Fruit fly (Drosophila melanogaster) whole organism, wandering third instar larva: ENCODE results near the gene RpS28a.
A peak's percentile ranks its signal among the peaks of the same experiment; 100 is the strongest.

ENCODE experiments used
- Abd-B ChIP-seq: fragments of >200 bp; optimal IDR thresholded peaks from 2 replicates; lab custom pipeline; 2017; ENCODE audit warnings: missing biosample characterization, missing genetic modification characterization
- CG32264 ChIP-seq: fragments of 200-800 bp; sonication (Bioruptor generic); optimal IDR thresholded peaks from 2 replicates; lab custom pipeline; 2016; ENCODE audit warnings: missing biosample characterization, missing genetic modification characterization
- CG9705 ChIP-seq: fragments of 200-800 bp; sonication (Bioruptor generic); optimal IDR thresholded peaks from 2 replicates; lab custom pipeline; 2018; ENCODE audit warnings: missing biosample characterization, mild to moderate bottlenecking, missing genetic modification characterization
- CrebA ChIP-seq: fragments of 200-800 bp; sonication (Bioruptor generic); optimal IDR thresholded peaks from 2 replicates; lab custom pipeline; 2016; ENCODE audit warnings: missing biosample characterization, mild to moderate bottlenecking, missing genetic modification characterization, borderline replicate concordance
- Dfd ChIP-seq: fragments of >200 bp; optimal IDR thresholded peaks from 2 replicates; lab custom pipeline; 2017; ENCODE audit warnings: missing biosample characterization, missing genetic modification characterization
- Dif ChIP-seq: fragments of 200-275, 200-300 bp; sonication (Bioruptor generic); optimal IDR thresholded peaks from 2 replicates; lab custom pipeline; 2018; ENCODE audit warnings: missing biosample characterization, missing genetic modification characterization; ENCODE audit not compliant: partially characterized antibody
- GATAd ChIP-seq: sonication (Bioruptor generic); optimal IDR thresholded peaks from 2 replicates; lab custom pipeline; 2016; ENCODE audit warnings: missing biosample characterization, missing genetic modification characterization
- HLH106 ChIP-seq: fragments of 200-800 bp; optimal IDR thresholded peaks from 3 replicates; lab custom pipeline; 2019; ENCODE audit warnings: missing biosample characterization, mild to moderate bottlenecking, missing genetic modification characterization, moderate library complexity
- Hnf4 ChIP-seq: fragments of 200-800 bp; sonication (Bioruptor generic); optimal IDR thresholded peaks from 2 replicates; lab custom pipeline; 2016; ENCODE audit warnings: missing biosample characterization, mild to moderate bottlenecking, missing genetic modification characterization
- Hr78 ChIP-seq: fragments of >200 bp; optimal IDR thresholded peaks from 2 replicates; lab custom pipeline; 2017; ENCODE audit warnings: missing biosample characterization, missing genetic modification characterization
- Hr83 ChIP-seq: fragments of 200-300 bp; sonication (Bioruptor generic); optimal IDR thresholded peaks from 2 replicates; lab custom pipeline; 2016; ENCODE audit warnings: missing biosample characterization, mild to moderate bottlenecking, missing genetic modification characterization, moderate library complexity; ENCODE audit not compliant: poor library complexity, severe bottlenecking
- Jra ChIP-seq: sonication (Bioruptor generic); optimal IDR thresholded peaks from 2 replicates; lab custom pipeline; 2016; ENCODE audit warnings: missing biosample characterization, missing genetic modification characterization
- Mio ChIP-seq: sonication (Bioruptor generic); optimal IDR thresholded peaks from 2 replicates; lab custom pipeline; 2016; ENCODE audit warnings: missing biosample characterization, missing genetic modification characterization
- Myc ChIP-seq: fragments of >200 bp; optimal IDR thresholded peaks from 2 replicates; lab custom pipeline; 2017
- N ChIP-seq: fragments of >200 bp; optimal IDR thresholded peaks from 2 replicates; lab custom pipeline; 2018; ENCODE audit warnings: missing biosample characterization, missing external identifiers, missing genetic modification characterization
- OdsH ChIP-seq: fragments of 200-800 bp; sonication (Bioruptor generic); optimal IDR thresholded peaks from 2 replicates; lab custom pipeline; 2016; ENCODE audit warnings: missing biosample characterization, mild to moderate bottlenecking, missing genetic modification characterization
- Rel ChIP-seq, 2 experiments: fragments of 200-800 bp; sonication (Bioruptor generic) in 1 of 2; optimal IDR thresholded peaks; 2 replicates in 1 of 2; 3 replicates in 1 of 2; lab custom pipeline; 2016 to 2019; ENCODE audit warnings: mild to moderate bottlenecking in 2 of 2, missing biosample characterization in 2 of 2, missing genetic modification characterization in 2 of 2, moderate library complexity in 1 of 2
- Sp1 ChIP-seq: fragments of 200-800 bp; sonication (Bioruptor generic); optimal IDR thresholded peaks from 3 replicates; lab custom pipeline; 2019; ENCODE audit warnings: missing biosample characterization, mild to moderate bottlenecking, missing genetic modification characterization, moderate library complexity
- Vsx2 ChIP-seq: fragments of 200-300, 225-300 bp; sonication (Bioruptor generic); optimal IDR thresholded peaks from 2 replicates; lab custom pipeline; 2018; ENCODE audit warnings: missing biosample characterization, missing genetic modification characterization; ENCODE audit not compliant: partially characterized antibody
- br ChIP-seq: fragments of 200-800 bp; sonication (Bioruptor generic); optimal IDR thresholded peaks from 2 replicates; lab custom pipeline; 2016; ENCODE audit warnings: missing biosample characterization, missing genetic modification characterization
- brk ChIP-seq: fragments of 200-800 bp; sonication (Bioruptor generic); optimal IDR thresholded peaks from 2 replicates; lab custom pipeline; 2016; ENCODE audit warnings: missing biosample characterization, mild to moderate bottlenecking, missing genetic modification characterization
- dl ChIP-seq, 2 experiments: fragments of 175-275, 200-275 bp in 1 of 2; fragments of 200-275 bp in 1 of 2; sonication (Bioruptor generic); optimal IDR thresholded peaks; lab custom pipeline; 2018; ENCODE audit warnings: mild to moderate bottlenecking in 2 of 2, missing biosample characterization in 2 of 2, missing genetic modification characterization in 2 of 2, moderate library complexity in 2 of 2; ENCODE audit not compliant: partially characterized antibody in 2 of 2, insufficient read depth in 1 of 2
- dmrt93B ChIP-seq: fragments of 200-800 bp; sonication (Bioruptor generic); optimal IDR thresholded peaks from 2 replicates; lab custom pipeline; 2018; ENCODE audit warnings: missing biosample characterization, mild to moderate bottlenecking, missing genetic modification characterization
- dsf ChIP-seq: sonication (Bioruptor generic); optimal IDR thresholded peaks from 2 replicates; lab custom pipeline; 2016; ENCODE audit warnings: missing biosample characterization, missing genetic modification characterization, borderline replicate concordance
- ey ChIP-seq: fragments of 200-800 bp; sonication (Bioruptor generic); optimal IDR thresholded peaks from 2 replicates; lab custom pipeline; 2016; ENCODE audit warnings: missing biosample characterization, missing genetic modification characterization
- foxo ChIP-seq, 2 experiments: fragments of 200-800 bp; sonication (Bioruptor generic); optimal IDR thresholded peaks; 2 replicates in 1 of 2; 3 replicates in 1 of 2; lab custom pipeline; 2016 to 2017; ENCODE audit warnings: missing biosample characterization in 2 of 2, missing genetic modification characterization in 2 of 2
- fru ChIP-seq: fragments of 200-800 bp; sonication (Bioruptor generic); optimal IDR thresholded peaks from 3 replicates; lab custom pipeline; 2016; ENCODE audit warnings: missing biosample characterization, mild to moderate bottlenecking, missing genetic modification characterization
- h ChIP-seq: fragments of 200-800 bp; sonication (Bioruptor generic); optimal IDR thresholded peaks from 3 replicates; lab custom pipeline; 2016; ENCODE audit warnings: missing biosample characterization, mild to moderate bottlenecking, missing genetic modification characterization
- jim ChIP-seq: fragments of 175-275, 200-325 bp; sonication (Bioruptor generic); optimal IDR thresholded peaks from 2 replicates; lab custom pipeline; 2016; ENCODE audit warnings: missing biosample characterization, mild to moderate bottlenecking, missing genetic modification characterization
- lola ChIP-seq: fragments of >200 bp; optimal IDR thresholded peaks from 2 replicates; lab custom pipeline; 2017; ENCODE audit warnings: missing biosample characterization, missing genetic modification characterization
- pan ChIP-seq: fragments of >200 bp; optimal IDR thresholded peaks from 2 replicates; lab custom pipeline; 2017
- psq ChIP-seq: fragments of 200-800 bp; sonication (Bioruptor generic); optimal IDR thresholded peaks from 3 replicates; lab custom pipeline; 2017; ENCODE audit warnings: missing biosample characterization, mild to moderate bottlenecking, missing genetic modification characterization, moderate library complexity
- rgr ChIP-seq: fragments of 200-800 bp; sonication (Bioruptor generic); optimal IDR thresholded peaks from 3 replicates; lab custom pipeline; 2016; ENCODE audit warnings: missing biosample characterization, mild to moderate bottlenecking, missing genetic modification characterization
- sage ChIP-seq: fragments of 200-800 bp; sonication (Bioruptor generic); optimal IDR thresholded peaks from 2 replicates; lab custom pipeline; 2016; ENCODE audit warnings: missing biosample characterization, mild to moderate bottlenecking, missing genetic modification characterization
- sv ChIP-seq: fragments of 200-800 bp; sonication (Bioruptor generic); optimal IDR thresholded peaks from 3 replicates; lab custom pipeline; 2016; ENCODE audit warnings: missing biosample characterization, missing genetic modification characterization
- tai ChIP-seq: sonication (Bioruptor generic); optimal IDR thresholded peaks from 2 replicates; lab custom pipeline; 2016; ENCODE audit warnings: missing biosample characterization, missing genetic modification characterization
- usp ChIP-seq: fragments of >200 bp; optimal IDR thresholded peaks from 2 replicates; lab custom pipeline; 2017; ENCODE audit warnings: missing biosample characterization, missing genetic modification characterization
- woc ChIP-seq: sonication (Bioruptor generic); optimal IDR thresholded peaks from 2 replicates; lab custom pipeline; 2016; ENCODE audit warnings: missing biosample characterization, mild to moderate bottlenecking, missing genetic modification characterization

Gene RpS28a

DNA sequence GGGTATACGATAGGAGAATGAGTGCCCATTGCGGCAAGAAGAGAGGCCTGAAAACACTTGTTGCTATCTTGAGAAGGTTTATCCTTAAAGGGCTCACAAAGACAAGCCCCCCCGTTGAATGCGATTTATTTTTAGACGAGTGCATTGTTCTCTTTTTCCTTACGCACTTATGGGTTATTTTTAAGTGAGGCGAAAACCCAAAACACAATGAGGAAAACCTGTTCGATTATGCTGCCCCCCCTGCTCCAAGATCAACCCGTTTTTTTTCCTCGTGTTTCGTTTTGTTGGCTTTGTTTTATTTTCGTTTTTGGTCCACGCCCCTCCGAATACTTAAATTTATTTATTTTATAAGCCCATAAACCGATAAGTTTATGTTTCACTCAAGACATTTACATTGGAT, 37.5 kb upstream of the RpS28a start:
- no peak for TF ChIP-seq Mio

DNA sequence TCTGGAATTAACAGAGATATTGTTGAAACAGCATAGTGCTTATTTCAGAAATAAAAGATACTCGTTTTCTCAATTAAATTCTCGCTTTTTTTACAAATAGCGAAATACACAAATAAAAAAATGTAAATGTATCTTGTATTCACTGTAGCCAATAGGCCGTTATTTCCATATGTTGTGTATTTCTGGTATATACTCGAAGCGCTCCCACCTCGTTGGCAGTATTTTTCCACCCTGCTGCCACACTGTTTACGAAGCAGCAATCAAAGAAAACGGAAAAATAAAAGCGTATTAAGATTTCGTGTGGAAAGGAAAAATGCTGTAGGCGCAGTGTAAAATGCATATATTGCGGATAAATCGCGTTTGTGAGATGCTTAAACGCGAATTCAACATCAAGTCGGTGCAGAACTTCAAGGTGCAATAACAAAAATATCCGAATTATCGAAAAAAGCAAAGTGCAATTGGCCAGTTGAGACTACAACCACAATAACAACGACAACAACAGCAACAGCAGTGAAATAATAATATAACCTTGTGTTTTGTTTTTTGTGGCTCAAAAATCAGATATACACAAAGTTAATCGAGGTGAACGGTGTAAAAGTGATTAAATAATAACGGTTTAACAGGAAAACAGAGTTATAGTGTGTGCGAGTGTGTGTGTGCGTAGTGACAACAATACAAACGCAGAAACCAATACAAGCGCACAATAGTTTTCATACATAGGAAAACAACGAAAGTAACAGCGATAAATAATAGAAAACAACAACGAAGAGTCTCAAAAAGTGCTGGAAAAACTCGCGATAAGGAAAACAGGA, 35.8 kb upstream of the RpS28a start, which contains the start of gene sima:
sima (plus strand) TSS at position 255 of the 812 bp plus-strand sequence.
- TF ChIP-seq psq (peak; percentile 96), HLH106 (tag; lab: Kevin White, UChicago) (peak; percentile 22), fru (no peak), dmrt93B (GFP tag; lab: Kevin White, UChicago) (no peak), lola (GFP tag; lab: Kevin White, UChicago) (no peak), Hnf4 (GFP tag; lab: Kevin White, UChicago) (peak; percentile 21), CrebA (GFP tag; lab: Kevin White, UChicago) (no peak), Dif (GFP tag; lab: Kevin White, UChicago) (no peak), pan (lab: Kevin White, UChicago) (no peak), h (peak; percentile 38), Myc (no peak), Dfd (GFP tag; lab: Kevin White, UChicago) (no peak), foxo (GFP tag; optimal IDR thresholded peaks at IDR 0.05; lab: Kevin White, UChicago) (peak in 1 of 2 experiments; percentile 28), jim (GFP tag; lab: Kevin White, UChicago) (no peak), Hr78 (GFP tag; lab: Kevin White, UChicago) (no peak), Sp1 (GFP tag; lab: Kevin White, UChicago) (peak; percentile 5), Vsx2 (GFP tag; lab: Kevin White, UChicago) (no peak), rgr (GFP tag; lab: Kevin White, UChicago) (peak; percentile 34), sv (GFP tag; lab: Kevin White, UChicago) (no peak), N (GFP tag; lab: Kevin White, UChicago) (no peak), Abd-B (no peak), Hr83 (GFP tag; lab: Kevin White, UChicago) (peak; percentile 9), dl (GFP tag; optimal IDR thresholded peaks at IDR 0.05; lab: Kevin White, UChicago; ENCODE audit: insufficient read depth in 1 of 2, partially characterized antibody in 2 of 2) (no peak), Mio (no peak), dsf (GFP tag; lab: Kevin White, UChicago) (no peak), ey (GFP tag; lab: Kevin White, UChicago) (no peak), OdsH (GFP tag; lab: Kevin White, UChicago) (no peak), usp (GFP tag; lab: Kevin White, UChicago) (no peak), brk (no peak), GATAd (GFP tag; lab: Kevin White, UChicago) (no peak), Jra (GFP tag; lab: Kevin White, UChicago) (no peak), CG9705 (GFP tag; lab: Kevin White, UChicago) (no peak), br (GFP tag; lab: Kevin White, UChicago) (no peak), sage (no peak), tai (GFP tag; lab: Kevin White, UChicago) (no peak), CG32264 (GFP tag; lab: Kevin White, UChicago) (no peak), Rel (GFP tag; optimal IDR thresholded peaks at IDR 0.05; lab: Kevin White, UChicago) (no peak), Rel (tag; optimal IDR thresholded peaks at IDR 0.05; lab: Kevin White, UChicago) (peak; percentile 27), woc (GFP tag; lab: Kevin White, UChicago) (peak; percentile 72)
